Worm (Caenorhabditis elegans) whole organism, L4/young adult: ENCODE data around the gene B0365.9.
"Not testable (repeated sequence)": the region's sequence is repeated elsewhere in the genome, so short reads cannot be mapped to it uniquely, and the experiment has no call there.

Experiments
- dao-5 ChIP-seq: sonication (generic microtip); optimal IDR thresholded peaks from 2 replicates; lab custom pipeline; 2016; ENCODE audit warnings: missing genotype, missing genetic modification characterization, moderate library complexity, missing compliant biosample characterization
- him-1 ChIP-seq: sonication (generic microtip); optimal IDR thresholded peaks from 2 replicates; lab custom pipeline; 2016; ENCODE audit warnings: missing genotype, missing genetic modification reagents, missing genetic modification characterization, missing compliant biosample characterization

DNA sequence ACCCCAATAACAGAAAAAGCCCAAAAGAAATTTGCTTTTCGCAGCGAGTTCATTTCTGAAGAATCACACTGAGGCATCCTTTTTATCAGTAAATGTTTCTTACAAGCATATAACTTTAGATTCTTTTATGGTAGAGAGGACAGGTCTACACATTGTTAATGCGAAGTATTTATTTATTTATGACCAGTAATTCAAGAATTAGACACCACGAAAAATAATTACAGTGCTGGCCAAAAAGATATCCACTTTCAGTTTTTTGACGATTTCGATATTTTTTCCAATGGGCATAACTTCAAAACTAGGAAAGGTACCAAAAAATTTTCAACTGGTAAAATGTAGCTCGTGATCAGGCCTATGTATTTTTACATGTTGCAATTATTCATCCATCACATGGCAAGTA lies 1.4 kb upstream of the B0365.9 start, which contains the start of gene clec-225:
- TF ChIP-seq him-1, dao-5 (tag; lab: Kevin White, UChicago): not testable (repeated sequence)
